Worm (Caenorhabditis elegans) whole organism, L4 larva: ENCODE results near the gene cam-1.
A peak's percentile ranks its signal among the peaks of the same experiment; 100 is the strongest.

Source experiments
- F26F4.8 ChIP-seq: fragments of 200-800 bp; sonication (Bioruptor generic); conservative IDR thresholded peaks from 2 replicates; pipeline ENCODE4 v1.3.6; 2022; ENCODE audit warnings: missing genetic modification characterization, missing compliant biosample characterization
- F44E2.7 ChIP-seq: fragments of 200-800 bp; sonication (Bioruptor generic); IDR thresholded peaks from 2 replicates; pipeline ENCODE4 v2.1.2; 2022; ENCODE audit warnings: missing genetic modification characterization, missing compliant biosample characterization
- T20F7.1 ChIP-seq: fragments of 200-800 bp; sonication (Bioruptor generic); optimal IDR thresholded peaks from 2 replicates; lab custom pipeline; 2018; ENCODE audit warnings: mild to moderate bottlenecking, missing genetic modification characterization, missing compliant biosample characterization
- Y75B8A.6 ChIP-seq: fragments of 200-800 bp; sonication (Bioruptor generic); IDR thresholded peaks from 2 replicates; pipeline ENCODE4 v1.3.6; 2022; ENCODE audit warnings: missing genetic modification reagents, missing genetic modification characterization, missing compliant biosample characterization
- ZK546.5 ChIP-seq, 2 experiments: sonication (generic microtip); optimal IDR thresholded peaks; 2 replicates each; lab custom pipeline; 2017; ENCODE audit warnings: missing biosample characterization in 2 of 2, missing genetic modification characterization in 2 of 2
- aha-1 ChIP-seq: fragments of 150-350 bp; peaks from one replicate; lab custom pipeline; 2014; ENCODE audit warnings: missing biosample characterization, missing genetic modification characterization
- ama-1 ChIP-seq: fragments of 150-350 bp; optimal IDR thresholded peaks from 2 replicates; lab custom pipeline; 2014; ENCODE audit warnings: inconsistent platforms, mixed read lengths
- arid-1 ChIP-seq: fragments of 200-800 bp; sonication (Bioruptor generic); conservative IDR thresholded peaks from 2 replicates; pipeline ENCODE4 v1.3.6; 2022; ENCODE audit warnings: missing genetic modification reagents, missing genetic modification characterization, missing compliant biosample characterization
- ceh-20 ChIP-seq: fragments of 200-800 bp; sonication (Bioruptor generic); IDR thresholded peaks from 2 replicates; pipeline ENCODE4 v1.3.6; 2022; ENCODE audit warnings: missing genetic modification reagents, missing genetic modification characterization, missing compliant biosample characterization
- ces-1 ChIP-seq: fragments of 150-350 bp; sonication (generic microtip); optimal IDR thresholded peaks from 4 replicates; lab custom pipeline; 2014; ENCODE audit warnings: missing biosample characterization, missing genetic modification reagents, missing genetic modification characterization
- ctbp-1 ChIP-seq: fragments of 200-800 bp; sonication (Bioruptor generic); IDR thresholded peaks from 2 replicates; pipeline ENCODE4 v1.3.6; 2022; ENCODE audit warnings: missing genetic modification reagents, missing genetic modification characterization, missing compliant biosample characterization
- daf-16 ChIP-seq, 3 experiments: sonication (generic microtip); optimal IDR thresholded peaks; 2 replicates each; lab custom pipeline; 2016 to 2017; ENCODE audit warnings: missing genetic modification characterization in 3 of 3, missing genetic modification reagents in 3 of 3, mild to moderate bottlenecking in 2 of 3, missing compliant biosample characterization in 2 of 3, missing biosample characterization in 1 of 3, moderate library complexity in 1 of 3
- daf-19 ChIP-seq: fragments of 200-800 bp; sonication (Bioruptor generic); conservative IDR thresholded peaks from 2 replicates; pipeline ENCODE4 v1.3.6; 2022; ENCODE audit warnings: missing genetic modification characterization, missing compliant biosample characterization
- dmd-6 ChIP-seq: fragments of 200-800 bp; sonication (Bioruptor generic); IDR thresholded peaks from 2 replicates; pipeline ENCODE4 v1.3.6; 2022; ENCODE audit warnings: missing genetic modification reagents, missing genetic modification characterization, missing compliant biosample characterization
- dpl-1 ChIP-seq: fragments of 150-350 bp; optimal IDR thresholded peaks from 2 replicates; lab custom pipeline; 2014; ENCODE audit warnings: missing biosample characterization, missing genetic modification reagents, missing genetic modification characterization
- duxl-1 ChIP-seq: sonication (generic microtip); optimal IDR thresholded peaks from 2 replicates; lab custom pipeline; 2016; ENCODE audit warnings: mild to moderate bottlenecking, missing genetic modification characterization, moderate library complexity, missing compliant biosample characterization; ENCODE audit not compliant: poor library complexity
- dve-1 ChIP-seq: sonication (generic microtip); optimal IDR thresholded peaks from 2 replicates; lab custom pipeline; 2017; ENCODE audit warnings: antibody characterized with exemption, mild to moderate bottlenecking, missing genetic modification characterization, missing compliant biosample characterization; ENCODE audit not compliant: insufficient read depth
- egl-27 ChIP-seq: sonication (generic microtip); optimal IDR thresholded peaks from 3 replicates; lab custom pipeline; 2017; ENCODE audit warnings: missing biosample characterization, missing genetic modification reagents, missing genetic modification characterization
- egl-43 ChIP-seq: fragments of 200-800 bp; sonication (Bioruptor generic); IDR thresholded peaks from 2 replicates; pipeline ENCODE4 v1.3.6; 2022; ENCODE audit warnings: missing genetic modification reagents, missing genetic modification characterization, missing compliant biosample characterization
- hif-1 ChIP-seq, 2 experiments: sonication (generic microtip); optimal IDR thresholded peaks; 2 replicates each; lab custom pipeline; 2016 to 2017; ENCODE audit warnings: missing compliant biosample characterization in 2 of 2, missing genetic modification characterization in 2 of 2, missing genetic modification reagents in 2 of 2, missing genotype in 2 of 2, mild to moderate bottlenecking in 1 of 2
- hlh-11 ChIP-seq: fragments of 200-800 bp; sonication (Bioruptor generic); optimal IDR thresholded peaks from 2 replicates; lab custom pipeline; 2018; ENCODE audit warnings: mild to moderate bottlenecking, missing genetic modification characterization, missing compliant biosample characterization
- hlh-30 ChIP-seq: sonication (generic microtip); optimal IDR thresholded peaks from 2 replicates; lab custom pipeline; 2017; ENCODE audit warnings: antibody characterized with exemption, mild to moderate bottlenecking, missing genetic modification characterization, missing compliant biosample characterization; ENCODE audit not compliant: insufficient read depth
- hmg-1.1 ChIP-seq: fragments of 200-800 bp; sonication (Bioruptor generic); IDR thresholded peaks from 2 replicates; pipeline ENCODE4 v1.3.6; 2022; ENCODE audit warnings: missing genetic modification reagents, missing genetic modification characterization, missing compliant biosample characterization
- lim-7 ChIP-seq: fragments of 200-800 bp; sonication (Bioruptor generic); IDR thresholded peaks from 2 replicates; pipeline ENCODE4 v1.3.6; 2022; ENCODE audit warnings: missing genetic modification characterization, missing compliant biosample characterization
- lin-15B ChIP-seq: fragments of 150-350 bp; sonication (generic microtip); optimal IDR thresholded peaks from 3 replicates; lab custom pipeline; 2014; ENCODE audit warnings: missing biosample characterization, missing genetic modification characterization
- lin-29 ChIP-seq: fragments of 200-800 bp; sonication (Bioruptor generic); IDR thresholded peaks from 2 replicates; pipeline ENCODE4 v1.3.6; 2022; ENCODE audit warnings: missing genetic modification reagents, missing genetic modification characterization, missing compliant biosample characterization
- lin-39 ChIP-seq: fragments of 150-350 bp; optimal IDR thresholded peaks from 2 replicates; lab custom pipeline; 2014; ENCODE audit warnings: missing biosample characterization, missing genetic modification reagents, missing genetic modification characterization
- lir-3 ChIP-seq: sonication (generic microtip); optimal IDR thresholded peaks from 2 replicates; lab custom pipeline; 2016; ENCODE audit warnings: mild to moderate bottlenecking, missing genetic modification characterization, missing compliant biosample characterization
- lsy-2 ChIP-seq, 2 experiments: fragments of 150-350 bp in 1 of 2; sonication (generic microtip) in 1 of 2; optimal IDR thresholded peaks; 2 replicates each; lab custom pipeline; 2014 to 2017; ENCODE audit warnings: missing biosample characterization in 2 of 2, missing genetic modification characterization in 2 of 2
- madf-5 ChIP-seq, 2 experiments: fragments of 200-800 bp; sonication (Bioruptor generic); IDR thresholded peaks; 2 replicates each; pipeline ENCODE4 v1.3.6; 2022; ENCODE audit warnings: missing compliant biosample characterization in 2 of 2, missing genetic modification characterization in 2 of 2
- mdt-29 ChIP-seq: fragments of 200-800 bp; sonication (Bioruptor generic); IDR thresholded peaks from 2 replicates; pipeline ENCODE4 v1.3.6; 2022; ENCODE audit warnings: missing genetic modification reagents, missing genetic modification characterization, missing compliant biosample characterization
- mep-1 ChIP-seq: fragments of 150-350 bp; sonication (generic microtip); optimal IDR thresholded peaks from 3 replicates; lab custom pipeline; 2014; ENCODE audit warnings: missing biosample characterization, missing genetic modification characterization
- nhr-11 ChIP-seq: fragments of 150-350 bp; optimal IDR thresholded peaks from 2 replicates; lab custom pipeline; 2014; ENCODE audit warnings: missing biosample characterization, missing genetic modification characterization
- nhr-28 ChIP-seq: fragments of 150-350 bp; optimal IDR thresholded peaks from 2 replicates; lab custom pipeline; 2014; ENCODE audit warnings: missing biosample characterization, missing genetic modification characterization
- nhr-42 ChIP-seq: fragments of 200-800 bp; sonication (Bioruptor generic); IDR thresholded peaks from 2 replicates; pipeline ENCODE4 v1.3.6; 2022; ENCODE audit warnings: missing genetic modification characterization, missing compliant biosample characterization
- nhr-6 ChIP-seq: fragments of 150-350 bp; optimal IDR thresholded peaks from 2 replicates; lab custom pipeline; 2014; ENCODE audit warnings: missing biosample characterization, missing genetic modification characterization
- nhr-76 ChIP-seq: fragments of 150-350 bp; optimal IDR thresholded peaks from 2 replicates; lab custom pipeline; 2014; ENCODE audit warnings: missing biosample characterization, missing genetic modification characterization
- php-3 ChIP-seq: fragments of 200-800 bp; sonication (Bioruptor generic); IDR thresholded peaks from 2 replicates; pipeline ENCODE4 v1.3.6; 2022; ENCODE audit warnings: missing genetic modification reagents, missing genetic modification characterization, missing compliant biosample characterization
- rbr-2 ChIP-seq: sonication (generic microtip); optimal IDR thresholded peaks from 2 replicates; lab custom pipeline; 2016; ENCODE audit warnings: missing genotype, missing genetic modification characterization, missing compliant biosample characterization
- saeg-2 ChIP-seq: fragments of 200-800 bp; sonication (Bioruptor generic); IDR thresholded peaks from 2 replicates; pipeline ENCODE4 v1.3.6; 2022; ENCODE audit warnings: missing genetic modification reagents, missing genetic modification characterization, missing compliant biosample characterization
- sdz-12 ChIP-seq: fragments of 200-800 bp; sonication (Bioruptor generic); optimal IDR thresholded peaks from 2 replicates; lab custom pipeline; 2018; ENCODE audit warnings: mild to moderate bottlenecking, missing genetic modification characterization, missing compliant biosample characterization
- skn-1 ChIP-seq: fragments of 150-350 bp; optimal IDR thresholded peaks from 2 replicates; lab custom pipeline; 2014; ENCODE audit warnings: missing biosample characterization, missing genetic modification characterization
- spr-3 ChIP-seq: fragments of 200-800 bp; sonication (Bioruptor generic); optimal IDR thresholded peaks from 2 replicates; lab custom pipeline; 2018; ENCODE audit warnings: mild to moderate bottlenecking, missing genetic modification characterization, missing compliant biosample characterization
- unc-39 ChIP-seq: sonication (generic microtip); optimal IDR thresholded peaks from 2 replicates; lab custom pipeline; 2017; ENCODE audit warnings: missing biosample characterization, missing genetic modification characterization
- ztf-7 ChIP-seq: fragments of 150-350 bp; optimal IDR thresholded peaks from 2 replicates; lab custom pipeline; 2014; ENCODE audit warnings: missing biosample characterization, missing genetic modification characterization

The cam-1 gene

ce11 chrII:9273984-9274383 lies 36.1 kb downstream of the cam-1 start (continued):
- TF ChIP-seq lir-3 (tag; lab: Kevin White, UChicago) = no peak
- TF ChIP-seq daf-16 (GFP tag; optimal IDR thresholded peaks at IDR 0.05; lab: Kevin White, UChicago) = peak; percentile 2 to 45
- TF ChIP-seq daf-16 (tag; optimal IDR thresholded peaks at IDR 0.05; lab: Kevin White, UChicago) = peak; percentile 70
- TF ChIP-seq lin-15B (tag; lab: Kevin White, UChicago) = no peak
- TF ChIP-seq hlh-11 (tag; lab: Kevin White, UChicago) = peak; percentile 99
- no peak for TF ChIP-seq duxl-1 (tag; lab: Kevin White, UChicago)
- TF ChIP-seq nhr-28 = peak; percentile 80
- no peak for TF ChIP-seq F26F4.8 (GFP tag; lab: Robert Waterston, UW)
- peak; percentile 67 to 86 for TF ChIP-seq lsy-2 (tag; optimal IDR thresholded peaks at IDR 0.05; lab: Kevin White, UChicago)
- TF ChIP-seq ctbp-1 (GFP tag; lab: Robert Waterston, UW) = peak; percentile 55; the same call in 1 of the 2 replicates
- TF ChIP-seq F44E2.7 (GFP tag; lab: Robert Waterston, UW) = no peak
- no peak for TF ChIP-seq saeg-2
- TF ChIP-seq ces-1 (GFP tag; lab: Kevin White, UChicago) = no peak
- no peak for TF ChIP-seq lim-7 (GFP tag; lab: Robert Waterston, UW)
- 0 out of 2 replicates have a peak, but pooled peaks have one; percentile 65 for TF ChIP-seq egl-43 (GFP tag; lab: Robert Waterston, UW)
- peak in 1 of 2 experiments; percentile 71 for TF ChIP-seq hif-1 (tag; optimal IDR thresholded peaks at IDR 0.05; lab: Kevin White, UChicago)
- TF ChIP-seq mep-1 (tag; lab: Kevin White, UChicago) = peak; percentile 82
- TF ChIP-seq dve-1 (tag; lab: Kevin White, UChicago) = peak; percentile 62
- peak; percentile 60; the same call in 1 of the 2 replicates for TF ChIP-seq mdt-29 (GFP tag; lab: Robert Waterston, UW)
- peak; percentile 62; the same call in 1 of the 2 replicates for TF ChIP-seq php-3 (GFP tag; lab: Robert Waterston, UW)
- no peak for TF ChIP-seq nhr-76
- TF ChIP-seq arid-1 (GFP tag; lab: Robert Waterston, UW) = peak; percentile 55; the same call in 1 of the 2 replicates
- TF ChIP-seq aha-1 = peak; percentile 78
- TF ChIP-seq ztf-7 = no peak
- no peak for TF ChIP-seq sdz-12 (GFP tag; lab: Kevin White, UChicago)
- TF ChIP-seq unc-39 = no peak
- TF ChIP-seq skn-1 (tag; lab: Kevin White, UChicago) = no peak
- TF ChIP-seq lin-39 (tag; lab: Kevin White, UChicago) = no peak
- TF ChIP-seq rbr-2 = peak; percentile 77
- TF ChIP-seq ceh-20 = peak; percentile 85; the same call in 1 of the 2 replicates
- no peak for TF ChIP-seq lin-29 (GFP tag; lab: Robert Waterston, UW)
- peak; percentile 65 for TF ChIP-seq T20F7.1 (GFP tag; lab: Kevin White, UChicago)
- TF ChIP-seq daf-19 (GFP tag; lab: Robert Waterston, UW) = no peak
- peak; percentile 50 for TF ChIP-seq dpl-1 (GFP tag; lab: Kevin White, UChicago)
- peak; percentile 72; the same call in 1 of the 2 replicates for TF ChIP-seq nhr-42 (GFP tag; lab: Robert Waterston, UW)
- peak; percentile 79 for TF ChIP-seq nhr-11 (tag; lab: Kevin White, UChicago)
- no peak for TF ChIP-seq ZK546.5 (tag; optimal IDR thresholded peaks at IDR 0.05; lab: Kevin White, UChicago)
- TF ChIP-seq spr-3 = peak; percentile 30
- TF ChIP-seq ama-1 = peak; percentile 30
- TF ChIP-seq madf-5 (GFP tag; IDR thresholded peaks at IDR 0.05; lab: Robert Waterston, UW) = no peak
- TF ChIP-seq egl-27 = no peak
- TF ChIP-seq Y75B8A.6 (GFP tag; lab: Robert Waterston, UW) = no peak
- TF ChIP-seq nhr-6 (tag; lab: Kevin White, UChicago) = peak; percentile 95
- TF ChIP-seq hmg-1.1 = peak; percentile 92
- TF ChIP-seq hlh-30 (tag; lab: Kevin White, UChicago) = peak; percentile 99
- peak; percentile 92 for TF ChIP-seq dmd-6 (GFP tag; lab: Robert Waterston, UW)
